Worm (Caenorhabditis elegans) whole organism, mixed stage, embryonic: ENCODE measurements around the gene F13D11.4.

Source experiments
- blmp-1 ChIP-seq: fragments of 150-350 bp; optimal IDR thresholded peaks from 2 replicates; lab custom pipeline; 2014; ENCODE audit warnings: missing biosample characterization, missing genetic modification characterization
- ces-1 ChIP-seq: fragments of 150-350 bp; optimal IDR thresholded peaks from 2 replicates; lab custom pipeline; 2014; ENCODE audit warnings: missing biosample characterization, missing genetic modification reagents, missing genetic modification characterization
- elt-3 ChIP-seq: fragments of 150-350 bp; optimal IDR thresholded peaks from 2 replicates; lab custom pipeline; 2014; ENCODE audit warnings: missing biosample characterization, missing genetic modification characterization
- lsy-2 ChIP-seq: fragments of 150-350 bp; optimal IDR thresholded peaks from 2 replicates; lab custom pipeline; 2014; ENCODE audit warnings: missing biosample characterization, missing genetic modification characterization
- nhr-76 ChIP-seq: sonication (generic microtip); optimal IDR thresholded peaks from 2 replicates; lab custom pipeline; 2017; ENCODE audit warnings: missing biosample characterization, missing genetic modification characterization
- sptf-1 ChIP-seq: sonication (generic microtip); optimal IDR thresholded peaks from 2 replicates; lab custom pipeline; 2017; ENCODE audit warnings: mild to moderate bottlenecking, missing genetic modification characterization, moderate library complexity, missing compliant biosample characterization

ce11 chrX:5815343-5815742, 19.3 kb downstream of the F13D11.4 start:
- TF ChIP-seq ces-1 (GFP tag; lab: Kevin White, UChicago) (no peak), lsy-2 (tag; lab: Kevin White, UChicago) (no peak), sptf-1 (tag; lab: Kevin White, UChicago) (no peak), blmp-1 (tag; lab: Kevin White, UChicago) (no peak), elt-3 (tag; lab: Kevin White, UChicago) (no peak), nhr-76 (tag; lab: Kevin White, UChicago) (no peak)
